Worm (Caenorhabditis elegans): ENCODE measurements around the gene cox-14.

cox-14 gene

DNA sequence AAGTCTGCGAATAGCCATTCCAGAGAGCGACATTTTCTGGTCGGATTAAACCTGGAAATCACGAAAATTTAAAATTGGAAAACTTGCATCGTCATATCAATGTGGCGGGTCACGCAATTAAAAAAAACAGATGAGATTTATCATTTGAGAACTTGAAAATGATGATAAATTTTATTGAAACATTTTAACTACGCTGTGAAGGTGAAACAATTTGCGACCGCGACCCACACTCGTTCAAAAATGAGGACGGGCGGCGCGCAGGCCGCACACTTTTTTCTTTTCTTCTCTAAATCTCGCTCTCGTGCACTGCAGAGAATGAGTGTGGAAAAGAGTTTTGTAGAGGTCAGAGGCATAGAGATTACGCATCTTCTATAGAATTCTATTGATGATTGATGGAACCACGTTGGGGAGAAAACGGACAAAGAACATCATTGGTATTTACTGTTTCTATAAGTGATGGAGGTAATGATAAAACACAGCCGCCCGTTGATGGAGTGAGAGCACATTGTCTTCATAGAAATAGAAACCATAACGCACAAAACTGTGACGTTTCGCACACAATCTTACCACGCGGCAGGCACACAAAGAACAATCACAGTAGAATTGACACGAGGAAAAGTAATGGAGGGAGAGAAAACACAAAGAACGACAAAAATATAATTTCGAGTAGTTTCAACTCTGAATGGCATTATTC, 2.0 kb upstream of the cox-14 start, which contains the start of gene cts-1 (continued):
- peak; percentile 60 for TF ChIP-seq snpc-4 (GFP tag; optimal IDR thresholded peaks at IDR 0.05)
- TF ChIP-seq snpc-4 (tag; optimal IDR thresholded peaks at IDR 0.05) = peak in 3 of 4 experiments; percentile 57 to 62 (median 61)
- TF ChIP-seq lin-54 (GFP tag; optimal IDR thresholded peaks at IDR 0.05) = peak; percentile 57
- TF ChIP-seq egl-18 (GFP tag; IDR thresholded peaks at IDR 0.05) = no peak
- no peak for TF ChIP-seq hsf-1 (GFP tag; IDR thresholded peaks at IDR 0.05)
- no peak for TF ChIP-seq ceh-40 (GFP tag; IDR thresholded peaks at IDR 0.05)
- no peak for TF ChIP-seq hlh-12 (tag; optimal IDR thresholded peaks at IDR 0.05)
- TF ChIP-seq repo-1 (tag; optimal IDR thresholded peaks at IDR 0.05) = peak; percentile 6
- TF ChIP-seq aptf-2 (GFP tag; conservative IDR thresholded peaks at IDR 0.05) = no peak
- no peak for TF ChIP-seq Y79H2A.3 (GFP tag; conservative IDR thresholded peaks at IDR 0.05)
- no peak for TF ChIP-seq somi-1 (GFP tag; optimal IDR thresholded peaks at IDR 0.05)
- TF ChIP-seq zim-3 (tag; optimal IDR thresholded peaks at IDR 0.05) = no peak
- peak; percentile 57 for TF ChIP-seq F23B12.7 (tag; optimal IDR thresholded peaks at IDR 0.05; ENCODE audit: insufficient read depth)
- TF ChIP-seq gei-17 (GFP tag; optimal IDR thresholded peaks at IDR 0.05) = no peak
- no peak for TF ChIP-seq snpc-1.3 (tag; optimal IDR thresholded peaks at IDR 0.05; ENCODE audit: insufficient read depth)
- TF ChIP-seq rcor-1 (GFP tag; IDR thresholded peaks at IDR 0.05) = no peak
- TF ChIP-seq athp-1 (tag; optimal IDR thresholded peaks at IDR 0.05) = peak; percentile 53
- TF ChIP-seq unc-62 (GFP tag; optimal IDR thresholded peaks at IDR 0.05) = peak; percentile 55
- TF ChIP-seq nhr-90 (tag; optimal IDR thresholded peaks at IDR 0.05) = peak; percentile 63
- TF ChIP-seq lsy-27 (tag; optimal IDR thresholded peaks at IDR 0.05; ENCODE audit: borderline replicate concordance, insufficient read depth) = no peak
- TF ChIP-seq unc-130 (GFP tag; optimal IDR thresholded peaks at IDR 0.05) = no peak
- no peak for TF ChIP-seq K12H6.12 (tag; optimal IDR thresholded peaks at IDR 0.05)
- TF ChIP-seq hmg-20 (GFP tag; IDR thresholded peaks at IDR 0.05) = no peak
- TF ChIP-seq tlf-1 (GFP tag; optimal IDR thresholded peaks at IDR 0.05) = peak; percentile 71
- no peak for TF ChIP-seq F55B11.4 (tag; optimal IDR thresholded peaks at IDR 0.05; ENCODE audit: borderline replicate concordance, insufficient read depth)
- TF ChIP-seq Y53G8AR.9 (GFP tag; conservative IDR thresholded peaks at IDR 0.05) = no peak
- peak; percentile 39 for TF ChIP-seq lsl-1 (GFP tag; optimal IDR thresholded peaks at IDR 0.05)
- TF ChIP-seq B0336.3 (GFP tag; IDR thresholded peaks at IDR 0.05) = no peak
- TF ChIP-seq bed-1 (GFP tag; IDR thresholded peaks at IDR 0.05) = no peak
- no peak for TF ChIP-seq mxl-1 (tag; optimal IDR thresholded peaks at IDR 0.05)
- TF ChIP-seq rec-8 (tag; optimal IDR thresholded peaks at IDR 0.05) = no peak
- TF ChIP-seq chd-7 (tag; optimal IDR thresholded peaks at IDR 0.05) = peak; percentile 37
- TF ChIP-seq nhr-27 (tag; optimal IDR thresholded peaks at IDR 0.05) = no peak
- peak; percentile 23 for TF ChIP-seq F49E8.2 (tag; optimal IDR thresholded peaks at IDR 0.05; ENCODE audit: insufficient read depth)
- TF ChIP-seq ztf-26 (tag; optimal IDR thresholded peaks at IDR 0.05) = peak; percentile 7
- TF ChIP-seq F10E7.11 (tag; optimal IDR thresholded peaks at IDR 0.05) = peak; percentile 32
- no peak for TF ChIP-seq C17E4.6 (GFP tag; IDR thresholded peaks at IDR 0.05)
- TF ChIP-seq F39B2.1 (GFP tag; IDR thresholded peaks at IDR 0.05) = no peak
- TF ChIP-seq xnd-1 (tag; optimal IDR thresholded peaks at IDR 0.05) = no peak
- no peak for TF ChIP-seq nfyb-1 (GFP tag; IDR thresholded peaks at IDR 0.05)
- no peak for TF ChIP-seq madf-8 (GFP tag; conservative IDR thresholded peaks at IDR 0.05)
- no peak for TF ChIP-seq cebp-1 (GFP tag; IDR thresholded peaks at IDR 0.05)
- TF ChIP-seq cebp-1 (tag; optimal IDR thresholded peaks at IDR 0.05) = peak; percentile 73
- TF ChIP-seq mel-28 (tag; optimal IDR thresholded peaks at IDR 0.05; ENCODE audit: borderline replicate concordance) = no peak
- no peak for TF ChIP-seq dpl-1 (GFP tag; optimal IDR thresholded peaks at IDR 0.05)
- peak; percentile 75 for TF ChIP-seq F22D6.2 (tag; optimal IDR thresholded peaks at IDR 0.05)
- TF ChIP-seq efl-1 (GFP tag; optimal IDR thresholded peaks at IDR 0.05) = peak; percentile 41
- TF ChIP-seq sptf-2 (GFP tag; optimal IDR thresholded peaks at IDR 0.05) = no peak
